Worm (Caenorhabditis elegans): ENCODE data around the gene T28D9.11.

Gene T28D9.11

ce11 chrII:6489711-6490184 lies 2.0 kb downstream of the T28D9.11 start, which contains the start of the genes snr-3 and rsp-5 (continued):
- TF ChIP-seq fkh-10 (GFP tag; optimal IDR thresholded peaks at IDR 0.05) (peak; percentile 19), lin-15B (tag; optimal IDR thresholded peaks at IDR 0.05) (peak; percentile 70), rnt-1 (tag; optimal IDR thresholded peaks at IDR 0.05) (peak; percentile 73), hpl-2 (GFP tag; optimal IDR thresholded peaks at IDR 0.05) (no peak), F16B12.6 (tag; optimal IDR thresholded peaks at IDR 0.05) (peak; percentile 33), egl-13 (tag; optimal IDR thresholded peaks at IDR 0.05) (no peak), nhr-28 (tag; optimal IDR thresholded peaks at IDR 0.05) (no peak), unc-62 (GFP tag; optimal IDR thresholded peaks at IDR 0.05) (no peak), dpl-1 (GFP tag; optimal IDR thresholded peaks at IDR 0.05) (peak; percentile 71 to 86 (median 80)), tbx-2 (tag; optimal IDR thresholded peaks at IDR 0.05) (peak; percentile 51), jun-1 (tag; optimal IDR thresholded peaks at IDR 0.05) (peak; percentile 33), nhr-11 (tag; optimal IDR thresholded peaks at IDR 0.05) (no peak), mab-9 (GFP tag; IDR thresholded peaks at IDR 0.05) (no peak), fkh-8 (tag; optimal IDR thresholded peaks at IDR 0.05) (peak; percentile 46), tlp-1 (tag; optimal IDR thresholded peaks at IDR 0.05) (no peak), blmp-1 (tag; optimal IDR thresholded peaks at IDR 0.05) (peak; percentile 77), pqm-1 (tag; optimal IDR thresholded peaks at IDR 0.05) (no peak), ceh-88 (GFP tag; IDR thresholded peaks at IDR 0.05) (no peak), grh-1 (GFP tag; IDR thresholded peaks at IDR 0.05) (peak; percentile 43; the same call in 1 of the 2 replicates), ets-5 (GFP tag; IDR thresholded peaks at IDR 0.05) (no peak), C34B4.2 (tag; optimal IDR thresholded peaks at IDR 0.05) (no peak), ces-1 (GFP tag; optimal IDR thresholded peaks at IDR 0.05) (no peak), mef-2 (tag; optimal IDR thresholded peaks at IDR 0.05) (peak; percentile 7), aha-1 (tag; optimal IDR thresholded peaks at IDR 0.05) (no peak), xbp-1 (tag; optimal IDR thresholded peaks at IDR 0.05) (peak; percentile 55), hlh-4 (tag; optimal IDR thresholded peaks at IDR 0.05) (no peak), lir-3 (tag; optimal IDR thresholded peaks at IDR 0.05; ENCODE audit: poor library complexity) (no peak), nhr-76 (tag; optimal IDR thresholded peaks at IDR 0.05) (no peak), ceh-8 (GFP tag; optimal IDR thresholded peaks at IDR 0.05) (no peak), sptf-1 (tag; optimal IDR thresholded peaks at IDR 0.05) (no peak), swsn-7 (tag; optimal IDR thresholded peaks at IDR 0.05) (peak; percentile 52), nhr-84 (tag; optimal IDR thresholded peaks at IDR 0.05) (no peak), lin-14 (GFP tag; optimal IDR thresholded peaks at IDR 0.05) (peak; percentile 65), zip-4 (GFP tag; optimal IDR thresholded peaks at IDR 0.05) (no peak), C16A3.4 (tag; optimal IDR thresholded peaks at IDR 0.05) (peak; percentile 76), lin-35 (GFP tag; optimal IDR thresholded peaks at IDR 0.05) (peak; percentile 78 to 91), ztf-4 (tag; optimal IDR thresholded peaks at IDR 0.05) (no peak), skn-1 (tag; optimal IDR thresholded peaks at IDR 0.05) (peak; percentile 46), mep-1 (tag; optimal IDR thresholded peaks at IDR 0.05) (peak; percentile 61), ceh-90 (tag; optimal IDR thresholded peaks at IDR 0.05) (no peak), aly-2 (tag; optimal IDR thresholded peaks at IDR 0.05) (no peak), ceh-63 (GFP tag; optimal IDR thresholded peaks at IDR 0.05) (no peak), pag-3 (tag; optimal IDR thresholded peaks at IDR 0.05; ENCODE audit: borderline replicate concordance, insufficient read depth) (no peak), lsy-2 (tag; optimal IDR thresholded peaks at IDR 0.05) (peak; percentile 98 to 99), pax-3 (tag; optimal IDR thresholded peaks at IDR 0.05) (no peak), alr-1 (tag; optimal IDR thresholded peaks at IDR 0.05; ENCODE audit: borderline replicate concordance) (no peak), elt-2 (tag; optimal IDR thresholded peaks at IDR 0.05) (peak; percentile 32), ama-1 (optimal IDR thresholded peaks at IDR 0.05) (peak; percentile 15), nhr-237 (tag; optimal IDR thresholded peaks at IDR 0.05) (no peak), Y116A8C.19 (tag; optimal IDR thresholded peaks at IDR 0.05; ENCODE audit: borderline replicate concordance) (no peak), unc-98 (GFP tag; IDR thresholded peaks at IDR 0.05) (no peak), efl-3 (GFP tag; optimal IDR thresholded peaks at IDR 0.05) (no peak), fos-1 (tag; optimal IDR thresholded peaks at IDR 0.05) (no peak), zag-1 (tag; optimal IDR thresholded peaks at IDR 0.05) (no peak)

Measured in whole organism, L1 larva.